Worm (Caenorhabditis elegans) whole organism, L2 larva: Measurements from ENCODE around the gene ins-6.

ENCODE experiments used
- R02D3.7 ChIP-seq: fragments of 150-350 bp; optimal IDR thresholded peaks from 2 replicates; lab custom pipeline; 2014; ENCODE audit warnings: missing biosample characterization, missing genetic modification characterization
- ZK546.5 ChIP-seq: sonication (generic microtip); optimal IDR thresholded peaks from 2 replicates; lab custom pipeline; 2017; ENCODE audit warnings: missing biosample characterization, missing genetic modification characterization
- alr-1 ChIP-seq: fragments of 150-350 bp; optimal IDR thresholded peaks from 2 replicates; lab custom pipeline; 2014; ENCODE audit warnings: missing biosample characterization, missing genetic modification characterization
- elt-1 ChIP-seq: fragments of 150-350 bp; optimal IDR thresholded peaks from 2 replicates; lab custom pipeline; 2014; ENCODE audit warnings: missing biosample characterization, missing genetic modification characterization
- elt-3 ChIP-seq: sonication (generic microtip); optimal IDR thresholded peaks from 2 replicates; lab custom pipeline; 2017; ENCODE audit warnings: missing biosample characterization, missing genetic modification characterization
- fos-1 ChIP-seq: fragments of 150-350 bp; optimal IDR thresholded peaks from 2 replicates; lab custom pipeline; 2014; ENCODE audit warnings: missing biosample characterization, missing genetic modification characterization
- lin-11 ChIP-seq: fragments of 150-350 bp; sonication (generic microtip); optimal IDR thresholded peaks from 2 replicates; lab custom pipeline; 2014; ENCODE audit warnings: missing biosample characterization, missing genetic modification characterization, inconsistent platforms, mixed read lengths
- nhr-77 ChIP-seq: fragments of 150-350 bp; optimal IDR thresholded peaks from 2 replicates; lab custom pipeline; 2014; ENCODE audit warnings: missing biosample characterization, missing genetic modification characterization
- unc-39 ChIP-seq: fragments of 150-350 bp; optimal IDR thresholded peaks from 2 replicates; lab custom pipeline; 2014; ENCODE audit warnings: missing biosample characterization, missing genetic modification characterization
- unc-62 ChIP-seq: fragments of 150-350 bp; optimal IDR thresholded peaks from 2 replicates; lab custom pipeline; 2014; ENCODE audit warnings: missing biosample characterization, missing genetic modification reagents, missing genetic modification characterization
- ztf-1 ChIP-seq: fragments of 200-800 bp; sonication (Bioruptor generic); conservative IDR thresholded peaks from 2 replicates; pipeline ENCODE4 v1.3.6; 2022; ENCODE audit warnings: missing genetic modification characterization, missing compliant biosample characterization
- ztf-11 ChIP-seq: sonication (generic microtip); optimal IDR thresholded peaks from 2 replicates; lab custom pipeline; 2017; ENCODE audit warnings: missing biosample characterization, missing genetic modification characterization
- ztf-4 ChIP-seq: fragments of 150-350 bp; optimal IDR thresholded peaks from 2 replicates; lab custom pipeline; 2014; ENCODE audit warnings: missing biosample characterization, missing genetic modification characterization

DNA sequence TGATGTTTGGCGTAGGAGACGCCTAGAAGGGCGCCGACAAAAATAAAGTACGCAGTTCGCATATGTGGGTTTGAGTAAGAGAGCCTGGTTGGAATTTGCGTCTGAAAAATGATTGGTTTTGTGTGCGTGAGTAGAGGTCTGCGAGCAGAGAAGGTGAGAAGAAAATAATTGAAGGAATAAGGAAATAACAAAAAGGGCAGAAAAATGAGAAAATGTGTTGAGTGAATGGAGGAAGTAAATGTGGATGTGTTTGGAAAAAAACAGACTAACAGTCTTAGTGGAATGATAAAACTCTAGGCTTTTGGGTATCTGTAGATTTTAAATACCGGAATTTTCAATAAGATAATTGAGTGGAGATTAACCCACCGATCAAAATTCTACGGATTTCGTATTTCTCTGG, 43.7 kb upstream of the ins-6 start, which contains the start of gene casy-1:
- TF ChIP-seq R02D3.7 (tag; lab: Kevin White, UChicago) (no peak), ztf-4 (no peak), lin-11 (tag; lab: Kevin White, UChicago) (no peak), nhr-77 (tag; lab: Kevin White, UChicago) (no peak), ztf-11 (tag; lab: Kevin White, UChicago) (no peak), fos-1 (tag; lab: Kevin White, UChicago) (no peak), elt-1 (tag; lab: Kevin White, UChicago) (no peak), elt-3 (no peak), unc-62 (no peak), ZK546.5 (tag; lab: Kevin White, UChicago) (no peak), alr-1 (tag; lab: Kevin White, UChicago) (no peak), ztf-1 (no peak), unc-39 (no peak)
